Fruit fly (Drosophila melanogaster) whole organism, embryonic: ENCODE data around the gene Ugt37C2.

Source experiments
- ATbp ChIP-seq: fragments of 200-800 bp; sonication (Bioruptor generic); optimal IDR thresholded peaks from 2 replicates; lab custom pipeline; 2017; ENCODE audit warnings: missing biosample characterization, mild to moderate bottlenecking, missing genetic modification characterization, missing genetic modification reagents
- Aef1 ChIP-seq: fragments of 200-800 bp; sonication (Bioruptor generic); IDR thresholded peaks from 3 replicates; pipeline ENCODE4 v1.3.6; 2022; ENCODE audit warnings: missing biosample characterization, missing genetic modification characterization
- Asciz ChIP-seq: fragments of 200-800 bp; sonication (Bioruptor generic); optimal IDR thresholded peaks from 2 replicates; lab custom pipeline; 2017; ENCODE audit warnings: missing biosample characterization, mild to moderate bottlenecking, missing genetic modification characterization, missing genetic modification reagents
- Atf-2 ChIP-seq: fragments of 200-800 bp; sonication (Bioruptor generic); optimal IDR thresholded peaks from 2 replicates; lab custom pipeline; 2016; ENCODE audit warnings: missing biosample characterization, missing genetic modification characterization
- Atf6 ChIP-seq: fragments of 200-800 bp; sonication (Bioruptor generic); IDR thresholded peaks from 2 replicates; pipeline ENCODE4 v1.3.6; 2022; ENCODE audit warnings: missing biosample characterization, missing genetic modification characterization
- CG12299 ChIP-seq: fragments of 200-800 bp; sonication (Bioruptor generic); optimal IDR thresholded peaks from 2 replicates; lab custom pipeline; 2018; ENCODE audit warnings: missing biosample characterization, mild to moderate bottlenecking, missing genetic modification characterization
- CG14860 ChIP-seq: fragments of 200-800 bp; sonication (Bioruptor generic); IDR thresholded peaks from 3 replicates; pipeline ENCODE4 v1.3.6; 2022; ENCODE audit warnings: missing biosample characterization, missing genetic modification characterization; ENCODE audit not compliant: partially characterized antibody
- CG15011 ChIP-seq: fragments of 200-800 bp; sonication (Bioruptor generic); optimal IDR thresholded peaks from 3 replicates; lab custom pipeline; 2018; ENCODE audit warnings: missing biosample characterization, mild to moderate bottlenecking, missing genetic modification characterization
- CG1647 ChIP-seq: fragments of 200-800 bp; sonication (Bioruptor generic); optimal IDR thresholded peaks from 3 replicates; lab custom pipeline; 2016; ENCODE audit warnings: missing biosample characterization, missing genetic modification characterization
- CG30020 ChIP-seq: fragments of 200-800 bp; optimal IDR thresholded peaks from 2 replicates; lab custom pipeline; 2019; ENCODE audit warnings: missing biosample characterization, mild to moderate bottlenecking, missing genetic modification characterization, moderate library complexity
- CG42726 ChIP-seq: fragments of 200-800 bp; sonication (Bioruptor generic); IDR thresholded peaks from 2 replicates; pipeline ENCODE4 v1.3.6; 2022; ENCODE audit warnings: missing biosample characterization, missing genetic modification characterization; ENCODE audit not compliant: partially characterized antibody
- CG43689 ChIP-seq: fragments of 200-800 bp; sonication (Bioruptor generic); IDR thresholded peaks from 2 replicates; pipeline ENCODE4 v1.3.6; 2022; ENCODE audit warnings: missing biosample characterization, missing genetic modification characterization
- CG4730 ChIP-seq: fragments of 200-800 bp; sonication (Bioruptor generic); IDR thresholded peaks from 2 replicates; pipeline ENCODE4 v1.3.6; 2022; ENCODE audit warnings: missing biosample characterization, missing genetic modification characterization
- CG4820 ChIP-seq: fragments of 200-800 bp; sonication (Bioruptor generic); optimal IDR thresholded peaks from 3 replicates; lab custom pipeline; 2016; ENCODE audit warnings: missing biosample characterization, missing genetic modification characterization
- CG6254 ChIP-seq: fragments of 200-800 bp; sonication (Bioruptor generic); optimal IDR thresholded peaks from 3 replicates; lab custom pipeline; 2017; ENCODE audit warnings: mild to moderate bottlenecking, missing biosample characterization, missing genetic modification reagents, missing genetic modification characterization
- CG6683 ChIP-seq: fragments of 200-800 bp; sonication (Bioruptor generic); optimal IDR thresholded peaks from 2 replicates; lab custom pipeline; 2017; ENCODE audit warnings: missing biosample characterization, mild to moderate bottlenecking, missing genetic modification characterization, missing genetic modification reagents
- D ChIP-seq, 2 experiments: fragments of 200-800 bp in 1 of 2; fragments of >200 bp in 1 of 2; sonication (Bioruptor generic) in 1 of 2; optimal IDR thresholded peaks; 2 replicates in 1 of 2; 3 replicates in 1 of 2; lab custom pipeline; 2017; ENCODE audit warnings: mild to moderate bottlenecking in 1 of 2, missing biosample characterization in 1 of 2, missing genetic modification characterization in 1 of 2, missing genetic modification reagents in 1 of 2
- Deaf1 ChIP-seq: fragments of 200-800 bp; optimal IDR thresholded peaks from 3 replicates; lab custom pipeline; 2019; ENCODE audit warnings: missing biosample characterization, mild to moderate bottlenecking, missing genetic modification characterization, moderate library complexity
- HHEX ChIP-seq: fragments of 200-800 bp; sonication (Bioruptor generic); optimal IDR thresholded peaks from 3 replicates; lab custom pipeline; 2017; ENCODE audit warnings: missing biosample characterization, mild to moderate bottlenecking, missing genetic modification characterization, missing genetic modification reagents
- HmgD ChIP-seq: fragments of 200-800 bp; sonication (Bioruptor generic); optimal IDR thresholded peaks from 3 replicates; lab custom pipeline; 2016; ENCODE audit warnings: missing biosample characterization, missing genetic modification characterization
- Med ChIP-seq: fragments of 200-800 bp; sonication (Bioruptor generic); peaks from one replicate; lab custom pipeline; 2016; ENCODE audit warnings: missing biosample characterization, missing genetic modification characterization, mild to moderate bottlenecking, inconsistent platforms, moderate library complexity
- Mrtf ChIP-seq: fragments of 200-800 bp; sonication (Bioruptor generic); IDR thresholded peaks from 3 replicates; pipeline ENCODE4 v1.3.6; 2022; ENCODE audit warnings: missing biosample characterization, missing genetic modification characterization
- Neu2 ChIP-seq: fragments of 200-800 bp; sonication (Bioruptor generic); optimal IDR thresholded peaks from 3 replicates; lab custom pipeline; 2016; ENCODE audit warnings: missing biosample characterization, missing genetic modification characterization, borderline replicate concordance
- Nf-YB ChIP-seq: fragments of 200-800 bp; sonication (Bioruptor generic); optimal IDR thresholded peaks from 3 replicates; lab custom pipeline; 2019; ENCODE audit warnings: missing biosample characterization, mild to moderate bottlenecking, missing genetic modification characterization, moderate library complexity
- Oaz ChIP-seq: fragments of 200-800 bp; sonication (Bioruptor generic); IDR thresholded peaks from 2 replicates; pipeline ENCODE4 v1.3.6; 2022; ENCODE audit warnings: missing biosample characterization, missing genetic modification characterization
- PHDP ChIP-seq: fragments of 200-800 bp; sonication (Bioruptor generic); optimal IDR thresholded peaks from 3 replicates; lab custom pipeline; 2018; ENCODE audit warnings: missing biosample characterization, mild to moderate bottlenecking, missing genetic modification characterization, moderate library complexity
- Sin3A ChIP-seq: fragments of >200 bp; optimal IDR thresholded peaks from 2 replicates; lab custom pipeline; 2018
- Usf ChIP-seq: fragments of 200-800 bp; sonication (Bioruptor generic); optimal IDR thresholded peaks from 2 replicates; lab custom pipeline; 2017; ENCODE audit warnings: missing genotype, missing biosample characterization, missing genetic modification characterization
- br ChIP-seq: fragments of >200 bp; optimal IDR thresholded peaks from 2 replicates; lab custom pipeline; 2017
- cato ChIP-seq: fragments of 200-800 bp; sonication (Bioruptor generic); optimal IDR thresholded peaks from 2 replicates; lab custom pipeline; 2016; ENCODE audit warnings: missing biosample characterization, missing genetic modification characterization, borderline replicate concordance
- cg ChIP-seq: fragments of 200-800 bp; sonication (Bioruptor generic); optimal IDR thresholded peaks from 3 replicates; lab custom pipeline; 2019; ENCODE audit warnings: missing biosample characterization, mild to moderate bottlenecking, missing genetic modification characterization, moderate library complexity
- crp ChIP-seq, 2 experiments: fragments of 200-800 bp; sonication (Bioruptor generic); optimal IDR thresholded peaks; 2 replicates in 1 of 2; 3 replicates in 1 of 2; lab custom pipeline; 2017; ENCODE audit warnings: missing biosample characterization in 2 of 2, missing genetic modification characterization in 2 of 2, mild to moderate bottlenecking in 1 of 2, moderate library complexity in 1 of 2
- fu2 ChIP-seq: fragments of 200-800 bp; sonication (Bioruptor generic); optimal IDR thresholded peaks from 2 replicates; lab custom pipeline; 2016; ENCODE audit warnings: missing biosample characterization, missing genetic modification characterization
- grau ChIP-seq: fragments of 200-800 bp; optimal IDR thresholded peaks from 3 replicates; lab custom pipeline; 2019; ENCODE audit warnings: missing biosample characterization, mild to moderate bottlenecking, missing genetic modification characterization, moderate library complexity
- gt ChIP-seq: fragments of 200-800 bp; sonication (Bioruptor generic); IDR thresholded peaks from 2 replicates; pipeline ENCODE4 v1.3.6; 2022; ENCODE audit warnings: missing biosample characterization, missing genetic modification characterization
- hbn ChIP-seq: fragments of 200-800 bp; sonication (Bioruptor generic); IDR thresholded peaks from 2 replicates; pipeline ENCODE4 v1.3.6; 2022; ENCODE audit warnings: missing biosample characterization, missing genetic modification characterization; ENCODE audit not compliant: partially characterized antibody
- luna ChIP-seq: fragments of 200-800 bp; sonication (Bioruptor generic); optimal IDR thresholded peaks from 2 replicates; lab custom pipeline; 2016; ENCODE audit warnings: missing biosample characterization, missing genetic modification characterization
- nerfin-2 ChIP-seq: fragments of 200-800 bp; sonication (Bioruptor generic); IDR thresholded peaks from 2 replicates; pipeline ENCODE4 v1.3.6; 2022; ENCODE audit warnings: missing biosample characterization, missing genetic modification characterization; ENCODE audit not compliant: partially characterized antibody
- oc ChIP-seq: fragments of 200-800 bp; sonication (Bioruptor generic); optimal IDR thresholded peaks from 2 replicates; lab custom pipeline; 2018; ENCODE audit warnings: missing biosample characterization, mild to moderate bottlenecking, missing genetic modification characterization, moderate library complexity
- pnt ChIP-seq: fragments of 200-800 bp; sonication (Bioruptor generic); optimal IDR thresholded peaks from 3 replicates; lab custom pipeline; 2016; ENCODE audit warnings: missing biosample characterization, missing genetic modification characterization
- psq ChIP-seq: fragments of 200-800 bp; sonication (Bioruptor generic); optimal IDR thresholded peaks from 2 replicates; lab custom pipeline; 2017; ENCODE audit warnings: missing biosample characterization, missing genetic modification characterization
- ranshi ChIP-seq: fragments of 200-800 bp; sonication (Bioruptor generic); IDR thresholded peaks from 2 replicates; pipeline ENCODE4 v1.3.6; 2022; ENCODE audit warnings: missing biosample characterization, missing genetic modification characterization
- rib ChIP-seq: fragments of 200-800 bp; sonication (Bioruptor generic); IDR thresholded peaks from 2 replicates; pipeline ENCODE4 v1.3.6; 2022; ENCODE audit warnings: missing biosample characterization, missing genetic modification characterization
- sc ChIP-seq, 3 experiments: fragments of >200 bp in 2 of 3; fragments of 200-800 bp in 1 of 3; sonication (Bioruptor generic) in 1 of 3; optimal IDR thresholded peaks; 2 replicates in 2 of 3; 3 replicates in 1 of 3; lab custom pipeline; 2017; ENCODE audit warnings: mild to moderate bottlenecking in 1 of 3, missing biosample characterization in 1 of 3, missing genetic modification characterization in 1 of 3, missing genetic modification reagents in 1 of 3
- sna ChIP-seq: fragments of 200-800 bp; sonication (Bioruptor generic); IDR thresholded peaks from 2 replicates; pipeline ENCODE4 v1.3.6; 2022; ENCODE audit warnings: missing biosample characterization, missing genetic modification characterization; ENCODE audit not compliant: partially characterized antibody
- sob ChIP-seq: fragments of 200-800 bp; sonication (Bioruptor generic); IDR thresholded peaks from 2 replicates; pipeline ENCODE4 v1.3.6; 2022; ENCODE audit warnings: missing biosample characterization, missing genetic modification characterization
- tin ChIP-seq: fragments of 200-800 bp; sonication (Bioruptor generic); optimal IDR thresholded peaks from 3 replicates; lab custom pipeline; 2016; ENCODE audit warnings: missing biosample characterization, missing genetic modification characterization
- zf30C ChIP-seq: fragments of 200-800 bp; sonication (Bioruptor generic); optimal IDR thresholded peaks from 3 replicates; lab custom pipeline; 2018; ENCODE audit warnings: missing biosample characterization, mild to moderate bottlenecking, missing genetic modification characterization
- zfh1 ChIP-seq: fragments of 200-800 bp; sonication (Bioruptor generic); IDR thresholded peaks from 3 replicates; pipeline ENCODE4 v1.3.6; 2022; ENCODE audit warnings: missing biosample characterization, missing genetic modification characterization

Gene Ugt37C2

DNA sequence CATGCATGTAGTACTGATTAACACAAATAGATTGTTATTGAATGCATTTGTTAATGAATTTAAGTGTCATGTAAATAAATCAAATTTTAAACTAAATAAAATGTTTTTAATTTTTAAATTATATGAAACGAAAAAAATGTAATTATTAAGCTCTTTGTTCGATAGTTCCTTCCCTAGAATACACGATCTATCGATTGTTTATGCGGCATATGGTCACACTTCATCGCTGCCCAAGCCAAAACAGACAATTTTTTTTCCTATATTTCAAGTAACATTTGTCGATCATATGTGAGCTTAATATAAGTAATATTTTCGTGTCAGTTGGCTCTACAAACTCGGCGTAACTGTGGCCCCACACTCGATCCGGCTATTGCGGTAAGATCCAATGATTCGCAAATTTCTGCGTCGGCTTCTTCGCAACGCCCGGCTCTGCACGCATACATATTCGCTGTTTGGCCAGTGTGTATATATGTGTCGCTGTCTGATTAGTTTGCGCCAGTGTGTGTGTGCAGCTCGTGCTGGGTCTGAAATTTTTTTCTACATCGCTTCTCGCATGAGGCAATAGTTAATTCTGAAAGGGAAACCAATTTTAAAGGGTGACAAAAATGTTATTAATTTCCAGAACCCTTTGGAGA lies 33.0 kb downstream of the Ugt37C2 start, which contains the start of gene AspRS-m (continued):
- no peak for TF ChIP-seq Oaz (GFP tag; lab: Robert Waterston, UW)
- TF ChIP-seq CG1647 = no peak
- TF ChIP-seq Nf-YB (GFP tag; lab: Kevin White, UChicago) = no peak
- no peak for TF ChIP-seq CG43689 (GFP tag; lab: Robert Waterston, UW)
- TF ChIP-seq grau = no peak
- no peak for TF ChIP-seq HHEX (GFP tag; lab: Kevin White, UChicago)
- no peak for TF ChIP-seq cato (GFP tag; lab: Kevin White, UChicago)
- TF ChIP-seq ATbp (GFP tag; lab: Kevin White, UChicago) = no peak
- TF ChIP-seq hbn = peak; percentile 71
- TF ChIP-seq Neu2 (GFP tag; lab: Kevin White, UChicago) = no peak
- no peak for TF ChIP-seq pnt (GFP tag; lab: Kevin White, UChicago)
- no peak for TF ChIP-seq D (optimal IDR thresholded peaks at IDR 0.05; lab: Kevin White, UChicago)
- TF ChIP-seq D (GFP tag; optimal IDR thresholded peaks at IDR 0.05; lab: Kevin White, UChicago) = no peak
- no peak for TF ChIP-seq PHDP (tag; lab: Kevin White, UChicago)
- peak; percentile 97 for TF ChIP-seq cg
- no peak for TF ChIP-seq sc (optimal IDR thresholded peaks at IDR 0.05; lab: Kevin White, UChicago)
- no peak for TF ChIP-seq sc (GFP tag; optimal IDR thresholded peaks at IDR 0.05; lab: Kevin White, UChicago)
- peak; percentile 83; the same call in 1 of the 2 replicates for TF ChIP-seq CG42726 (GFP tag; lab: Robert Waterston, UW)
- TF ChIP-seq psq (GFP tag; lab: Kevin White, UChicago) = no peak
- TF ChIP-seq gt (GFP tag; lab: Robert Waterston, UW) = no peak
- no peak for TF ChIP-seq Atf-2 (GFP tag; lab: Kevin White, UChicago)
- no peak for TF ChIP-seq Aef1 (GFP tag; lab: Robert Waterston, UW)
- no peak for TF ChIP-seq Usf (GFP tag; lab: Kevin White, UChicago)
- peak; percentile 38; the same call in 1 of the 2 replicates for TF ChIP-seq sob (GFP tag; lab: Robert Waterston, UW)
- no peak for TF ChIP-seq zfh1 (GFP tag; lab: Robert Waterston, UW)
- TF ChIP-seq tin = peak; percentile 39
- no peak for TF ChIP-seq CG15011 (GFP tag; lab: Kevin White, UChicago)
- TF ChIP-seq Mrtf (GFP tag; lab: Robert Waterston, UW) = no peak
- peak; percentile 11 for TF ChIP-seq CG30020 (tag; lab: Kevin White, UChicago)
- peak; percentile 78 for TF ChIP-seq nerfin-2 (GFP tag; lab: Robert Waterston, UW)
- TF ChIP-seq CG14860 (GFP tag; lab: Robert Waterston, UW) = peak; percentile 83
- TF ChIP-seq Atf6 (GFP tag; lab: Robert Waterston, UW) = no peak
- no peak for TF ChIP-seq luna
- TF ChIP-seq CG12299 (tag; lab: Kevin White, UChicago) = no peak
- TF ChIP-seq HmgD (GFP tag; lab: Kevin White, UChicago) = no peak
- TF ChIP-seq sna (GFP tag; lab: Robert Waterston, UW) = peak; percentile 84
- peak; percentile 68 for TF ChIP-seq Deaf1 (tag; lab: Kevin White, UChicago)
- no peak for TF ChIP-seq br (lab: Kevin White, UChicago)
- TF ChIP-seq zf30C = no peak
- TF ChIP-seq CG6683 (GFP tag; lab: Kevin White, UChicago) = no peak
- TF ChIP-seq crp (GFP tag; optimal IDR thresholded peaks at IDR 0.05; lab: Kevin White, UChicago) = no peak
- TF ChIP-seq Med (GFP tag; lab: Kevin White, UChicago) = peak; percentile 75
- TF ChIP-seq ranshi (GFP tag; lab: Robert Waterston, UW) = peak; percentile 27; the same call in 1 of the 2 replicates
- TF ChIP-seq fu2 = no peak
- TF ChIP-seq CG4730 = no peak
- TF ChIP-seq Asciz (GFP tag; lab: Kevin White, UChicago) = no peak
- TF ChIP-seq rib (GFP tag; lab: Robert Waterston, UW) = 0 out of 2 replicates have a peak, but pooled peaks have one; percentile 56
- peak; percentile 45 for TF ChIP-seq Sin3A
- TF ChIP-seq CG4820 (GFP tag; lab: Kevin White, UChicago) = no peak
- no peak for TF ChIP-seq CG6254 (GFP tag; lab: Kevin White, UChicago)
- TF ChIP-seq oc (tag; lab: Kevin White, UChicago) = no peak
